Worm (Caenorhabditis elegans): ENCODE measurements around the gene F22F4.5.

Gene F22F4.5

ce11 chrX:6001432-6001831 lies 8.8 kb upstream of the F22F4.5 start, which contains the start of gene F22F4.4:
Gene F22F4.4 (minus strand): TSS chrX:6001532.
- no peak for TF ChIP-seq mec-3 (tag; optimal IDR thresholded peaks at IDR 0.05; ENCODE audit: borderline replicate concordance)
- TF ChIP-seq elt-4 (tag; optimal IDR thresholded peaks at IDR 0.05) = no peak
- TF ChIP-seq ref-2 (tag; optimal IDR thresholded peaks at IDR 0.05) = no peak
- no peak for TF ChIP-seq sdc-2 (tag; optimal IDR thresholded peaks at IDR 0.05)
- no peak for TF ChIP-seq ama-1 (optimal IDR thresholded peaks at IDR 0.05)
- TF ChIP-seq nfya-1 (tag; optimal IDR thresholded peaks at IDR 0.05) = no peak
- TF ChIP-seq gmeb-2 (tag; optimal IDR thresholded peaks at IDR 0.05) = no peak

- no peak for TF ChIP-seq tbx-2 (tag; optimal IDR thresholded peaks at IDR 0.05)
- TF ChIP-seq pros-1 (tag; optimal IDR thresholded peaks at IDR 0.05) = no peak
- no peak for TF ChIP-seq ceh-48 (tag; optimal IDR thresholded peaks at IDR 0.05)
- TF ChIP-seq ceh-34 (tag; optimal IDR thresholded peaks at IDR 0.05) = no peak
- no peak for TF ChIP-seq hlh-8 (tag; optimal IDR thresholded peaks at IDR 0.05)
- TF ChIP-seq ahr-1 (tag; optimal IDR thresholded peaks at IDR 0.05) = no peak
- no peak for TF ChIP-seq ttx-3 (tag; optimal IDR thresholded peaks at IDR 0.05)
- TF ChIP-seq ama-1 (optimal IDR thresholded peaks at IDR 0.05) = no peak
- no peak for TF ChIP-seq hlh-6 (tag; optimal IDR thresholded peaks at IDR 0.05)
- no peak for TF ChIP-seq lin-11 (tag; optimal IDR thresholded peaks at IDR 0.05)
- no peak for TF ChIP-seq unc-55 (GFP tag; optimal IDR thresholded peaks at IDR 0.05)
- TF ChIP-seq sox-4 (tag; optimal IDR thresholded peaks at IDR 0.05) = no peak
Measured at ce11 chrX:5999103-5999554, 6.5 kb upstream of the F22F4.5 start, which contains the start of gene F22F4.9. Gene F22F4.9 (minus strand): TSS chrX:5999504.

- TF ChIP-seq ztf-16 (tag; optimal IDR thresholded peaks at IDR 0.05) = no peak
- TF ChIP-seq tbx-2 (tag; optimal IDR thresholded peaks at IDR 0.05) = peak; percentile 63
- TF ChIP-seq ceh-18 (tag; optimal IDR thresholded peaks at IDR 0.05) = no peak
- TF ChIP-seq hlh-6 (tag; optimal IDR thresholded peaks at IDR 0.05) = peak; percentile 32
- TF ChIP-seq unc-86 (tag; optimal IDR thresholded peaks at IDR 0.05) = no peak
- TF ChIP-seq zip-5 (tag; optimal IDR thresholded peaks at IDR 0.05) = no peak
- no peak for TF ChIP-seq ceh-19 (GFP tag; optimal IDR thresholded peaks at IDR 0.05)
- no peak for TF ChIP-seq tbx-7 (tag; optimal IDR thresholded peaks at IDR 0.05)
- TF ChIP-seq ttx-3 (tag; optimal IDR thresholded peaks at IDR 0.05) = no peak
- no peak for TF ChIP-seq mec-3 (tag; optimal IDR thresholded peaks at IDR 0.05; ENCODE audit: borderline replicate concordance)
- no peak for TF ChIP-seq dve-1 (tag; optimal IDR thresholded peaks at IDR 0.05)
- TF ChIP-seq pat-9 (tag; optimal IDR thresholded peaks at IDR 0.05) = no peak
- TF ChIP-seq lin-11 (tag; optimal IDR thresholded peaks at IDR 0.05) = no peak
- TF ChIP-seq F13H6.1 (tag; optimal IDR thresholded peaks at IDR 0.05) = no peak
- no peak for TF ChIP-seq pha-2 (tag; optimal IDR thresholded peaks at IDR 0.05)
- TF ChIP-seq ceh-48 (tag; optimal IDR thresholded peaks at IDR 0.05) = no peak
- no peak for TF ChIP-seq ceh-30 (tag; optimal IDR thresholded peaks at IDR 0.05)
- peak; percentile 48 for TF ChIP-seq T23F11.4 (GFP tag; optimal IDR thresholded peaks at IDR 0.05)
- TF ChIP-seq pros-1 (tag; optimal IDR thresholded peaks at IDR 0.05) = no peak
- peak; percentile 24 for TF ChIP-seq nhr-232 (tag; optimal IDR thresholded peaks at IDR 0.05)
- TF ChIP-seq ceh-45 (GFP tag; IDR thresholded peaks at IDR 0.05) = no peak
- TF ChIP-seq elt-2 (tag; optimal IDR thresholded peaks at IDR 0.05) = no peak
- no peak for TF ChIP-seq pax-1 (tag; optimal IDR thresholded peaks at IDR 0.05)
- TF ChIP-seq ahr-1 (tag; optimal IDR thresholded peaks at IDR 0.05) = no peak
- TF ChIP-seq ceh-34 (tag; optimal IDR thresholded peaks at IDR 0.05) = peak; percentile 56
- no peak for TF ChIP-seq gmeb-2 (tag; optimal IDR thresholded peaks at IDR 0.05)
- no peak for TF ChIP-seq madf-2 (tag; optimal IDR thresholded peaks at IDR 0.05)
- no peak for TF ChIP-seq pag-3 (tag; optimal IDR thresholded peaks at IDR 0.05; ENCODE audit: borderline replicate concordance)
- no peak for TF ChIP-seq dmd-4 (tag; optimal IDR thresholded peaks at IDR 0.05; ENCODE audit: borderline replicate concordance)
- no peak for TF ChIP-seq ceh-22 (tag; optimal IDR thresholded peaks at IDR 0.05)
- no peak for TF ChIP-seq odd-2 (tag; optimal IDR thresholded peaks at IDR 0.05)
- TF ChIP-seq unc-42 (tag; optimal IDR thresholded peaks at IDR 0.05) = no peak
- TF ChIP-seq ceh-2 (tag; optimal IDR thresholded peaks at IDR 0.05) = peak; percentile 17
- TF ChIP-seq unc-3 (GFP tag; conservative IDR thresholded peaks at IDR 0.05) = no peak
- no peak for TF ChIP-seq unc-3 (tag; optimal IDR thresholded peaks at IDR 0.05)
- no peak for TF ChIP-seq nfya-1 (tag; optimal IDR thresholded peaks at IDR 0.05)
- TF ChIP-seq sox-4 (tag; optimal IDR thresholded peaks at IDR 0.05) = no peak
- peak; percentile 38 for TF ChIP-seq ref-2 (tag; optimal IDR thresholded peaks at IDR 0.05)
- no peak for TF ChIP-seq ceh-6 (GFP tag; optimal IDR thresholded peaks at IDR 0.05)
- TF ChIP-seq fkh-6 (tag; optimal IDR thresholded peaks at IDR 0.05) = no peak
- no peak for TF ChIP-seq ceh-9 (tag; optimal IDR thresholded peaks at IDR 0.05)
- no peak for TF ChIP-seq hlh-13 (GFP tag; optimal IDR thresholded peaks at IDR 0.05)
Measured at ce11 chrX:5995613-5996206, 3.0 kb upstream of the F22F4.5 start, which contains the start of gene inx-3. Gene inx-3 (plus strand): TSS chrX:5996156.
